Comparison of ENCODE assay signal across 4 worm cellular contexts in the genomic region with DNA sequence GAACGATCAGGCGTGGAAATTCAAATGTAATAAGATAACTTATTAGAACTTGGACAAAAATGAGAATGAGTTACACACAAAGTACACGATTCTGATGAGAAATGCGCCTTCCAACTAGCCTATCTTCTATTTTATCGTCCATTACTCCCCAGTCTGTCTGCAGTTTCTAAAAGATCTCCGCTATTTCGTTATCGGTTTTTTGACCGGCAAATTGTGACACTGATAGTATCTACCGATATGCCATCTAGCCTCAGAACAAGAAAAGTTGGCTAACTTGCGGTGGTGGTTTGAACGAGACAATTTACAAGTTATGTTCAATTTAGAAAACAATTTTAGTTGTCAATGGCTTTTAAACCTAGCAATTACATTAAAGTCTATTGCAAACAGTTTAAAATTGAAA.
A peak's percentile ranks its signal among the peaks of the same experiment; 100 is the strongest.
TF ChIP-seq lines count a peak whose summit lies in the region.

No protein-coding gene starts in this region.

TF ChIP-seq in whole organism, L1 larva, 84 proteins besides CTCF, POLR2A, EP300 and RAD21 (continued from another document):
- TF ChIP-seq blmp-1 (tag; optimal IDR thresholded peaks at IDR 0.05; lab: Kevin White, UChicago) (peak; percentile 52), ama-1 (optimal IDR thresholded peaks at IDR 0.05; lab: Kevin White, UChicago) (no peak), mef-2 (tag; optimal IDR thresholded peaks at IDR 0.05; lab: Kevin White, UChicago) (no peak), rnt-1 (tag; optimal IDR thresholded peaks at IDR 0.05; lab: Kevin White, UChicago) (peak; percentile 9), tlp-1 (tag; optimal IDR thresholded peaks at IDR 0.05; lab: Kevin White, UChicago) (peak; percentile 69), nhr-20 (tag; optimal IDR thresholded peaks at IDR 0.05; lab: Kevin White, UChicago) (peak; percentile 23), fos-1 (tag; optimal IDR thresholded peaks at IDR 0.05; lab: Kevin White, UChicago) (no peak), nhr-237 (tag; optimal IDR thresholded peaks at IDR 0.05; lab: Kevin White, UChicago) (no peak)

TF ChIP-seq in whole organism, L2 larva, 48 proteins besides CTCF, POLR2A, EP300 and RAD21 (continued from another document):
- TF ChIP-seq sma-9 (GFP tag; optimal IDR thresholded peaks at IDR 0.05; lab: Kevin White, UChicago) = no peak
- TF ChIP-seq sma-9 (tag; optimal IDR thresholded peaks at IDR 0.05; lab: Kevin White, UChicago) = no peak
- TF ChIP-seq fos-1 (tag; optimal IDR thresholded peaks at IDR 0.05; lab: Kevin White, UChicago) = peak; percentile 96
- peak; percentile 89 for TF ChIP-seq elt-1 (tag; optimal IDR thresholded peaks at IDR 0.05; lab: Kevin White, UChicago)
- TF ChIP-seq zag-1 (tag; optimal IDR thresholded peaks at IDR 0.05; lab: Kevin White, UChicago) = no peak
- TF ChIP-seq blmp-1 (tag; optimal IDR thresholded peaks at IDR 0.05; lab: Kevin White, UChicago; ENCODE audit: insufficient read depth) = no peak
- no peak for TF ChIP-seq sem-4 (tag; optimal IDR thresholded peaks at IDR 0.05; lab: Kevin White, UChicago)
- TF ChIP-seq elt-3 (tag; optimal IDR thresholded peaks at IDR 0.05; lab: Kevin White, UChicago) = no peak
- TF ChIP-seq skn-1 (tag; optimal IDR thresholded peaks at IDR 0.05; lab: Kevin White, UChicago) = no peak
- TF ChIP-seq lin-11 (tag; optimal IDR thresholded peaks at IDR 0.05; lab: Kevin White, UChicago) = no peak
- TF ChIP-seq crh-2 (tag; optimal IDR thresholded peaks at IDR 0.05; lab: Kevin White, UChicago) = peak; percentile 57
- no peak for TF ChIP-seq nhr-6 (tag; optimal IDR thresholded peaks at IDR 0.05; lab: Kevin White, UChicago)
- TF ChIP-seq lsy-2 (tag; optimal IDR thresholded peaks at IDR 0.05; lab: Kevin White, UChicago) = no peak
- no peak for TF ChIP-seq snpc-4 (tag; optimal IDR thresholded peaks at IDR 0.05; lab: Kevin White, UChicago)
- no peak for TF ChIP-seq nhr-11 (tag; optimal IDR thresholded peaks at IDR 0.05; lab: Kevin White, UChicago)
- TF ChIP-seq nhr-129 (tag; optimal IDR thresholded peaks at IDR 0.05; lab: Kevin White, UChicago) = no peak
- no peak for TF ChIP-seq F13H6.1 (tag; optimal IDR thresholded peaks at IDR 0.05; lab: Kevin White, UChicago)
- no peak for TF ChIP-seq unc-55 (GFP tag; optimal IDR thresholded peaks at IDR 0.05; lab: Kevin White, UChicago)
- TF ChIP-seq gmeb-1 (tag; optimal IDR thresholded peaks at IDR 0.05; lab: Kevin White, UChicago) = no peak
- TF ChIP-seq ceh-16 (tag; optimal IDR thresholded peaks at IDR 0.05; lab: Kevin White, UChicago) = peak; percentile 95
- no peak for TF ChIP-seq dmd-4 (tag; optimal IDR thresholded peaks at IDR 0.05; lab: Kevin White, UChicago)

TF ChIP-seq in whole organism, L3 larva, 47 proteins besides CTCF, POLR2A, EP300 and RAD21 (continued from another document):
- TF ChIP-seq daf-12 (tag; optimal IDR thresholded peaks at IDR 0.05; lab: Kevin White, UChicago) = no peak
- TF ChIP-seq fkh-2 (tag; optimal IDR thresholded peaks at IDR 0.05; lab: Kevin White, UChicago) = no peak
- TF ChIP-seq R02D3.7 (tag; optimal IDR thresholded peaks at IDR 0.05; lab: Kevin White, UChicago) = no peak
- no peak for TF ChIP-seq ama-1 (optimal IDR thresholded peaks at IDR 0.05; lab: Kevin White, UChicago)
- peak; percentile 54 for TF ChIP-seq nhr-25 (tag; optimal IDR thresholded peaks at IDR 0.05; lab: Kevin White, UChicago)
- no peak for TF ChIP-seq nhr-43 (tag; optimal IDR thresholded peaks at IDR 0.05; lab: Kevin White, UChicago; ENCODE audit: poor library complexity, severe bottlenecking)
- no peak for TF ChIP-seq nhr-12 (tag; optimal IDR thresholded peaks at IDR 0.05; lab: Kevin White, UChicago)
- no peak for TF ChIP-seq mml-1 (tag; optimal IDR thresholded peaks at IDR 0.05; lab: Kevin White, UChicago)
- TF ChIP-seq fkh-10 (GFP tag; optimal IDR thresholded peaks at IDR 0.05; lab: Kevin White, UChicago) = no peak
- no peak for TF ChIP-seq lsy-12 (tag; optimal IDR thresholded peaks at IDR 0.05; lab: Kevin White, UChicago)
- no peak for TF ChIP-seq lin-15B (tag; optimal IDR thresholded peaks at IDR 0.05; lab: Kevin White, UChicago)
- no peak for TF ChIP-seq eor-1 (tag; optimal IDR thresholded peaks at IDR 0.05; lab: Kevin White, UChicago)
- TF ChIP-seq aly-2 (tag; optimal IDR thresholded peaks at IDR 0.05; lab: Kevin White, UChicago) = no peak
- TF ChIP-seq skn-1 (tag; optimal IDR thresholded peaks at IDR 0.05; lab: Kevin White, UChicago) = no peak
- TF ChIP-seq egl-27 (tag; optimal IDR thresholded peaks at IDR 0.05; lab: Kevin White, UChicago) = no peak
- peak; percentile 25 for TF ChIP-seq unc-62 (GFP tag; optimal IDR thresholded peaks at IDR 0.05; lab: Kevin White, UChicago)
- no peak for TF ChIP-seq ztf-11 (tag; optimal IDR thresholded peaks at IDR 0.05; lab: Kevin White, UChicago)
- no peak for TF ChIP-seq tbx-2 (tag; optimal IDR thresholded peaks at IDR 0.05; lab: Kevin White, UChicago)
- TF ChIP-seq unc-39 (tag; optimal IDR thresholded peaks at IDR 0.05; lab: Kevin White, UChicago) = no peak
- no peak for TF ChIP-seq fos-1 (tag; optimal IDR thresholded peaks at IDR 0.05; lab: Kevin White, UChicago)
- no peak for TF ChIP-seq pha-4 (tag; optimal IDR thresholded peaks at IDR 0.05; lab: Kevin White, UChicago)
- TF ChIP-seq elt-1 (tag; optimal IDR thresholded peaks at IDR 0.05; lab: Kevin White, UChicago) = peak; percentile 96
- TF ChIP-seq snpc-4 (tag; optimal IDR thresholded peaks at IDR 0.05; lab: Kevin White, UChicago) = no peak
- no peak for TF ChIP-seq nhr-76 (tag; optimal IDR thresholded peaks at IDR 0.05; lab: Kevin White, UChicago)
- no peak for TF ChIP-seq sea-2 (GFP tag; optimal IDR thresholded peaks at IDR 0.05; lab: Kevin White, UChicago)
- TF ChIP-seq ceh-9 (tag; optimal IDR thresholded peaks at IDR 0.05; lab: Kevin White, UChicago) = no peak
- no peak for TF ChIP-seq ceh-82 (tag; optimal IDR thresholded peaks at IDR 0.05; lab: Kevin White, UChicago)

TF ChIP-seq in whole organism, L4 larva, 104 proteins besides CTCF, POLR2A, EP300 and RAD21 (continued from another document):
- TF ChIP-seq mxl-3 (GFP tag; optimal IDR thresholded peaks at IDR 0.05; lab: Kevin White, UChicago) = peak; percentile 30
- 0 out of 2 replicates have a peak, but pooled peaks have one; percentile 30 for TF ChIP-seq tra-1 (GFP tag; IDR thresholded peaks at IDR 0.05; lab: Robert Waterston, UW)
- TF ChIP-seq unc-130 (GFP tag; optimal IDR thresholded peaks at IDR 0.05; lab: Kevin White, UChicago) = no peak
- TF ChIP-seq pqm-1 (tag; optimal IDR thresholded peaks at IDR 0.05; lab: Kevin White, UChicago) = peak; percentile 95
- TF ChIP-seq unc-62 (GFP tag; optimal IDR thresholded peaks at IDR 0.05 in 1 of 2; lab: Kevin White, UChicago) = peak in 1 of 2 experiments; percentile 96
- no peak for TF ChIP-seq unc-62 (tag; optimal IDR thresholded peaks at IDR 0.05; lab: Kevin White, UChicago)
- TF ChIP-seq dmd-6 (GFP tag; IDR thresholded peaks at IDR 0.05; lab: Robert Waterston, UW) = peak; percentile 57
- 0 out of 2 replicates have a peak, but pooled peaks have one; percentile 8 for TF ChIP-seq lin-1 (GFP tag; IDR thresholded peaks at IDR 0.05; lab: Robert Waterston, UW)
- TF ChIP-seq aha-1 (tag; lab: Kevin White, UChicago) = peak; percentile 86
